Worm (Caenorhabditis elegans) whole organism, late embryonic: ENCODE measurements around the gene Y43F8C.23.
"Not testable (repeated sequence)": the region's sequence is repeated elsewhere in the genome, so short reads cannot be mapped to it uniquely, and the experiment has no call there.

ENCODE experiments used
- C08G9.2 ChIP-seq: sonication (generic microtip); optimal IDR thresholded peaks from 2 replicates; lab custom pipeline; 2016; ENCODE audit warnings: mild to moderate bottlenecking, missing genetic modification characterization, moderate library complexity, missing compliant biosample characterization
- C38D4.7 ChIP-seq: fragments of 200-800 bp; sonication (Bioruptor generic); optimal IDR thresholded peaks from 2 replicates; lab custom pipeline; 2018; ENCODE audit warnings: mild to moderate bottlenecking, missing genetic modification characterization, moderate library complexity, missing compliant biosample characterization
- F13H6.1 ChIP-seq: sonication (generic microtip); optimal IDR thresholded peaks from 2 replicates; lab custom pipeline; 2016; ENCODE audit warnings: missing genetic modification characterization, missing compliant biosample characterization
- T23F11.4 ChIP-seq: fragments of 200-800 bp; sonication (Bioruptor generic); optimal IDR thresholded peaks from 2 replicates; lab custom pipeline; 2018; ENCODE audit warnings: mild to moderate bottlenecking, missing genetic modification characterization, missing compliant biosample characterization
- Y22D7AL.16 ChIP-seq: sonication (generic microtip); optimal IDR thresholded peaks from 2 replicates; lab custom pipeline; 2016; ENCODE audit warnings: missing genetic modification characterization, missing compliant biosample characterization
- ahr-1 ChIP-seq: sonication (generic microtip); optimal IDR thresholded peaks from 2 replicates; lab custom pipeline; 2016; ENCODE audit warnings: missing genetic modification characterization, missing compliant biosample characterization
- ceh-14 ChIP-seq: sonication (generic microtip); optimal IDR thresholded peaks from 2 replicates; lab custom pipeline; 2016; ENCODE audit warnings: missing genotype, missing genetic modification characterization, missing compliant biosample characterization
- ceh-19 ChIP-seq: fragments of 200-800 bp; sonication (Bioruptor generic); optimal IDR thresholded peaks from 2 replicates; lab custom pipeline; 2018; ENCODE audit warnings: mild to moderate bottlenecking, missing genetic modification characterization, missing compliant biosample characterization
- ceh-2 ChIP-seq: sonication (generic microtip); optimal IDR thresholded peaks from 2 replicates; lab custom pipeline; 2016; ENCODE audit warnings: missing genotype, missing genetic modification characterization, missing compliant biosample characterization
- ceh-22 ChIP-seq: sonication (generic microtip); optimal IDR thresholded peaks from 2 replicates; lab custom pipeline; 2017; ENCODE audit warnings: missing biosample characterization, missing genetic modification characterization
- ceh-24 ChIP-seq: sonication (generic microtip); optimal IDR thresholded peaks from 2 replicates; lab custom pipeline; 2016; ENCODE audit warnings: mild to moderate bottlenecking, missing genetic modification characterization, missing compliant biosample characterization
- ceh-30 ChIP-seq: fragments of 150-350 bp; optimal IDR thresholded peaks from 2 replicates; lab custom pipeline; 2014; ENCODE audit warnings: missing biosample characterization, missing genetic modification characterization
- ceh-31 ChIP-seq: sonication (generic microtip); optimal IDR thresholded peaks from 2 replicates; lab custom pipeline; 2016; ENCODE audit warnings: missing genetic modification characterization, missing compliant biosample characterization
- ceh-34 ChIP-seq: sonication (generic microtip); optimal IDR thresholded peaks from 2 replicates; lab custom pipeline; 2016; ENCODE audit warnings: mild to moderate bottlenecking, missing genetic modification characterization, missing compliant biosample characterization
- ceh-48 ChIP-seq: sonication (generic microtip); optimal IDR thresholded peaks from 2 replicates; lab custom pipeline; 2016; ENCODE audit warnings: missing genetic modification characterization, inconsistent platforms, missing compliant biosample characterization
- ceh-6 ChIP-seq: fragments of 200-800 bp; sonication (Bioruptor generic); optimal IDR thresholded peaks from 2 replicates; lab custom pipeline; 2018; ENCODE audit warnings: mild to moderate bottlenecking, missing genetic modification characterization, missing compliant biosample characterization
- che-1 ChIP-seq: sonication (generic microtip); optimal IDR thresholded peaks from 2 replicates; lab custom pipeline; 2016; ENCODE audit warnings: mild to moderate bottlenecking, missing genetic modification characterization, missing compliant biosample characterization
- dmd-4 ChIP-seq: sonication (generic microtip); optimal IDR thresholded peaks from 2 replicates; lab custom pipeline; 2016; ENCODE audit warnings: borderline replicate concordance, missing genetic modification characterization, missing compliant biosample characterization
- ets-4 ChIP-seq: sonication (generic microtip); optimal IDR thresholded peaks from 2 replicates; lab custom pipeline; 2016; ENCODE audit warnings: missing genetic modification characterization, missing compliant biosample characterization
- fkh-6 ChIP-seq: sonication (generic microtip); optimal IDR thresholded peaks from 2 replicates; lab custom pipeline; 2016; ENCODE audit warnings: missing genetic modification characterization, missing compliant biosample characterization
- gmeb-2 ChIP-seq: sonication (generic microtip); optimal IDR thresholded peaks from 2 replicates; lab custom pipeline; 2016; ENCODE audit warnings: missing genetic modification characterization, inconsistent platforms, missing compliant biosample characterization
- hlh-30 ChIP-seq: sonication (generic microtip); optimal IDR thresholded peaks from 2 replicates; lab custom pipeline; 2017; ENCODE audit warnings: antibody characterized with exemption, missing genetic modification characterization, missing compliant biosample characterization; ENCODE audit not compliant: insufficient read depth
- hlh-8 ChIP-seq: sonication (generic microtip); optimal IDR thresholded peaks from 2 replicates; lab custom pipeline; 2016; ENCODE audit warnings: missing genotype, missing genetic modification characterization, missing compliant biosample characterization
- lim-6 ChIP-seq: sonication (generic microtip); optimal IDR thresholded peaks from 2 replicates; lab custom pipeline; 2016; ENCODE audit warnings: missing genetic modification characterization, missing compliant biosample characterization
- lin-11 ChIP-seq: fragments of 200-800 bp; sonication (Bioruptor generic); optimal IDR thresholded peaks from 2 replicates; lab custom pipeline; 2018; ENCODE audit warnings: mild to moderate bottlenecking, missing genetic modification characterization, missing compliant biosample characterization
- madf-2 ChIP-seq: sonication (generic microtip); optimal IDR thresholded peaks from 2 replicates; lab custom pipeline; 2017; ENCODE audit warnings: missing genetic modification characterization, missing compliant biosample characterization
- mec-3 ChIP-seq: sonication (generic microtip); optimal IDR thresholded peaks from 2 replicates; lab custom pipeline; 2016; ENCODE audit warnings: borderline replicate concordance, missing genetic modification characterization, missing compliant biosample characterization
- nhr-11 ChIP-seq: fragments of 150-350 bp; optimal IDR thresholded peaks from 2 replicates; lab custom pipeline; 2014; ENCODE audit warnings: missing biosample characterization, missing genetic modification characterization
- nhr-232 ChIP-seq: sonication (generic microtip); optimal IDR thresholded peaks from 2 replicates; lab custom pipeline; 2016; ENCODE audit warnings: missing genetic modification characterization, missing compliant biosample characterization
- npax-4 ChIP-seq: sonication (generic microtip); optimal IDR thresholded peaks from 2 replicates; lab custom pipeline; 2016; ENCODE audit warnings: missing genetic modification characterization, missing compliant biosample characterization
- odd-2 ChIP-seq: sonication (generic microtip); optimal IDR thresholded peaks from 2 replicates; lab custom pipeline; 2017; ENCODE audit warnings: antibody characterized with exemption, mild to moderate bottlenecking, missing genetic modification characterization, missing compliant biosample characterization
- pax-1 ChIP-seq: fragments of 150-350 bp; optimal IDR thresholded peaks from 2 replicates; lab custom pipeline; 2014; ENCODE audit warnings: missing biosample characterization, missing genetic modification characterization
- pha-2 ChIP-seq: sonication (generic microtip); optimal IDR thresholded peaks from 2 replicates; lab custom pipeline; 2017; ENCODE audit warnings: mild to moderate bottlenecking, missing genetic modification characterization, missing compliant biosample characterization
- ref-2 ChIP-seq: sonication (generic microtip); optimal IDR thresholded peaks from 2 replicates; lab custom pipeline; 2016; ENCODE audit warnings: missing genetic modification characterization, missing compliant biosample characterization
- sox-2 ChIP-seq: fragments of 200-800 bp; sonication (Bioruptor generic); IDR thresholded peaks from 2 replicates; pipeline ENCODE4 v1.3.6; 2022; ENCODE audit warnings: missing genetic modification reagents, missing genetic modification characterization, missing compliant biosample characterization
- sox-4 ChIP-seq: sonication (generic microtip); optimal IDR thresholded peaks from 2 replicates; lab custom pipeline; 2017; ENCODE audit warnings: mild to moderate bottlenecking, missing genetic modification characterization, inconsistent platforms, missing compliant biosample characterization
- tbx-2 ChIP-seq: sonication (generic microtip); optimal IDR thresholded peaks from 2 replicates; lab custom pipeline; 2016; ENCODE audit warnings: missing genetic modification characterization, missing compliant biosample characterization
- ttx-3 ChIP-seq: sonication (generic microtip); optimal IDR thresholded peaks from 2 replicates; lab custom pipeline; 2016; ENCODE audit warnings: missing genetic modification reagents, missing genetic modification characterization, missing compliant biosample characterization
- unc-42 ChIP-seq: sonication (generic microtip); optimal IDR thresholded peaks from 2 replicates; lab custom pipeline; 2016; ENCODE audit warnings: missing genotype, missing genetic modification characterization, missing compliant biosample characterization
- unc-55 ChIP-seq: sonication (generic microtip); optimal IDR thresholded peaks from 2 replicates; lab custom pipeline; 2017; ENCODE audit warnings: missing biosample characterization, missing genetic modification reagents, missing genetic modification characterization
- unc-86 ChIP-seq: sonication (generic microtip); optimal IDR thresholded peaks from 2 replicates; lab custom pipeline; 2016; ENCODE audit warnings: missing genetic modification characterization, missing compliant biosample characterization
- ztf-16 ChIP-seq: sonication (generic microtip); optimal IDR thresholded peaks from 2 replicates; lab custom pipeline; 2017; ENCODE audit warnings: missing genetic modification characterization, missing compliant biosample characterization

Gene Y43F8C.23

ce11 chrV:19711646-19712045 lies at the start of gene Y43F8C.23:
Y43F8C.23 (minus strand) TSS chrV:19711746.
- not testable (repeated sequence) for TF ChIP-seq pha-2 (tag; lab: Kevin White, UChicago); unc-55 (GFP tag; lab: Kevin White, UChicago); ceh-34

- TF ChIP-seq npax-4 (no peak), ceh-30 (tag; lab: Kevin White, UChicago) (no peak), hlh-8 (tag; lab: Kevin White, UChicago) (no peak), ceh-14 (no peak), pax-1 (tag; lab: Kevin White, UChicago) (no peak), lin-11 (no peak), ceh-6 (GFP tag; lab: Kevin White, UChicago) (no peak), fkh-6 (tag; lab: Kevin White, UChicago) (no peak), ceh-2 (tag; lab: Kevin White, UChicago) (no peak), ceh-48 (no peak), tbx-2 (no peak), ceh-31 (tag; lab: Kevin White, UChicago) (no peak), C08G9.2 (tag; lab: Kevin White, UChicago) (no peak), che-1 (tag; lab: Kevin White, UChicago) (no peak), ets-4 (tag; lab: Kevin White, UChicago) (no peak), mec-3 (tag; lab: Kevin White, UChicago) (no peak), nhr-11 (tag; lab: Kevin White, UChicago) (no peak), unc-42 (tag; lab: Kevin White, UChicago) (no peak), ahr-1 (tag; lab: Kevin White, UChicago) (no peak)
Observed at ce11 chrV:19760751-19761150, 49.2 kb upstream of the Y43F8C.23 start, which contains the start of gene M162.5. M162.5 (plus strand) TSS chrV:19761051.

- TF ChIP-seq unc-55 (GFP tag; lab: Kevin White, UChicago) (no peak), C38D4.7 (no peak), ref-2 (no peak), ceh-19 (GFP tag; lab: Kevin White, UChicago) (no peak), ceh-22 (tag; lab: Kevin White, UChicago) (no peak), nhr-232 (tag; lab: Kevin White, UChicago) (no peak), ttx-3 (tag; lab: Kevin White, UChicago) (no peak), ztf-16 (no peak), dmd-4 (tag; lab: Kevin White, UChicago) (no peak), F13H6.1 (tag; lab: Kevin White, UChicago) (no peak), madf-2 (tag; lab: Kevin White, UChicago) (no peak), gmeb-2 (tag; lab: Kevin White, UChicago) (no peak), T23F11.4 (GFP tag; lab: Kevin White, UChicago) (no peak), nhr-11 (tag; lab: Kevin White, UChicago) (no peak), lim-6 (tag; lab: Kevin White, UChicago) (no peak), sox-4 (no peak), unc-86 (tag; lab: Kevin White, UChicago) (no peak), ceh-14 (no peak), Y22D7AL.16 (no peak), ceh-24 (tag; lab: Kevin White, UChicago) (no peak)
Observed at ce11 chrV:19759282-19759681, 47.7 kb upstream of the Y43F8C.23 start.

- TF ChIP-seq hlh-30 (tag; lab: Kevin White, UChicago) (no peak), lim-6 (tag; lab: Kevin White, UChicago) (no peak), gmeb-2 (tag; lab: Kevin White, UChicago) (no peak), odd-2 (tag; lab: Kevin White, UChicago) (no peak), pax-1 (tag; lab: Kevin White, UChicago) (no peak), sox-2 (GFP tag; lab: Robert Waterston, UW) (no peak)
- TF ChIP-seq, all 69 proteins: peak for 0
Observed at ce11 chrV:19756253-19756652, 44.7 kb upstream of the Y43F8C.23 start, which contains the start of gene W04E12.9. W04E12.9 (plus strand) TSS chrV:19756553.
